Worm (Caenorhabditis elegans) whole organism, L4 larva: ENCODE data around the gene C53D6.4.
A peak's percentile ranks its signal among the peaks of the same experiment; 100 is the strongest.

Experiments used
- F37D6.2 ChIP-seq: sonication (generic microtip); optimal IDR thresholded peaks from 2 replicates; lab custom pipeline; 2016; ENCODE audit warnings: mild to moderate bottlenecking, missing genetic modification characterization, missing compliant biosample characterization
- attf-4 ChIP-seq: sonication (generic microtip); optimal IDR thresholded peaks from 3 replicates; lab custom pipeline; 2017; ENCODE audit warnings: missing biosample characterization, missing genetic modification characterization
- dmd-6 ChIP-seq: fragments of 200-800 bp; sonication (Bioruptor generic); IDR thresholded peaks from 2 replicates; pipeline ENCODE4 v1.3.6; 2022; ENCODE audit warnings: missing genetic modification reagents, missing genetic modification characterization, missing compliant biosample characterization
- duxl-1 ChIP-seq: sonication (generic microtip); optimal IDR thresholded peaks from 2 replicates; lab custom pipeline; 2016; ENCODE audit warnings: mild to moderate bottlenecking, missing genetic modification characterization, moderate library complexity, missing compliant biosample characterization; ENCODE audit not compliant: poor library complexity
- madf-9 ChIP-seq: fragments of 200-800 bp; sonication (Bioruptor generic); conservative IDR thresholded peaks from 2 replicates; pipeline ENCODE4 v1.3.6; 2022; ENCODE audit warnings: missing genetic modification reagents, missing genetic modification characterization, missing compliant biosample characterization
- mes-2 ChIP-seq: sonication (generic microtip); optimal IDR thresholded peaks from 2 replicates; lab custom pipeline; 2016; ENCODE audit warnings: missing genotype, mild to moderate bottlenecking, missing genetic modification characterization, missing compliant biosample characterization; ENCODE audit not compliant: poor library complexity, severe bottlenecking
- nhr-237 ChIP-seq: sonication (generic microtip); optimal IDR thresholded peaks from 2 replicates; lab custom pipeline; 2017; ENCODE audit warnings: missing biosample characterization, missing genetic modification characterization
- nhr-48 ChIP-seq: sonication (generic microtip); optimal IDR thresholded peaks from 2 replicates; lab custom pipeline; 2016; ENCODE audit warnings: mild to moderate bottlenecking, missing genetic modification characterization, missing compliant biosample characterization
- php-3 ChIP-seq: fragments of 200-800 bp; sonication (Bioruptor generic); IDR thresholded peaks from 2 replicates; pipeline ENCODE4 v1.3.6; 2022; ENCODE audit warnings: missing genetic modification reagents, missing genetic modification characterization, missing compliant biosample characterization
- pqm-1 ChIP-seq: sonication (generic microtip); optimal IDR thresholded peaks from 2 replicates; lab custom pipeline; 2017; ENCODE audit warnings: missing biosample characterization, missing genetic modification characterization

Gene C53D6.4

DNA sequence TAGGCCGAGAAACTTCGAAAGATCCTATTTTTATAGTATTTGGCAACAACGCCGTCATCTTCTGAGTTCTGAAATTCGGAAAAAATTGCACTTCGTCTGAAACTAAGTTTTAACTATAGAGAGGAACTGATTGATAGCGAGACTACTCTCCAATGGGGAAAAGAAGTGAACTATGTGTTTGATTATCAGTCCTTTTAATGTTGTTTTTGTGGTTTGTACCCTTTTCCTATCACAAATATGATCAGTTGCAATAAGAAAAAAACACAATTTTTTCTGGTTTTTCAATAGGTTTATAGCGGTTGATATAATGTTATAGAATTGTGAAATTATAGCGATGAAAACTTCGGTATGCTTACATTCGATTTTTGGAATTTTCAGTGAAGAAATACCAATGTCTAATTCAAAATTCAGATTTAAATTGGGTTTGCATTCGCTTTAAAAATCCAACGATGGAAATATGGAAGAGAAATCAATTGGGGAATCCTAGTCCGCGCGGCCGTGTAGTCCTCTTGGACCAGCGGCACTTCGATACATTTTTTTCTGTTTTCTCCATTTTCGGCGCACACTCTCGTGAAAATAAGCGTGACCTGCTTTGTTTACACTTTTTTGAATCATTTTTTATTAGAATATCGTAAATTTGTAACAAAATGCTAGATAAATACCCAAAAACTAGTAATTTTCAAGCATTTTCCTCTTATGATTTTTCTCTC is 47.3 kb downstream of the C53D6.4 start, which contains the start of gene C53B4.3 (continued):
- TF ChIP-seq nhr-237 (tag; lab: Kevin White, UChicago) (no peak), dmd-6 (GFP tag; lab: Robert Waterston, UW) (peak; percentile 64), duxl-1 (tag; lab: Kevin White, UChicago) (peak; percentile 57), pqm-1 (peak; percentile 73), nhr-48 (tag; lab: Kevin White, UChicago) (peak; percentile 49), mes-2 (tag; lab: Kevin White, UChicago) (peak; percentile 98), F37D6.2 (tag; lab: Kevin White, UChicago) (no peak), attf-4 (tag; lab: Kevin White, UChicago) (no peak), madf-9 (GFP tag; lab: Robert Waterston, UW) (0 out of 2 replicates have a peak, but pooled peaks have one; percentile 42), php-3 (GFP tag; lab: Robert Waterston, UW) (no peak)
